Fruit fly (Drosophila melanogaster) whole organism, embryonic: Measurements from ENCODE around the gene nol.
A peak's percentile ranks its signal among the peaks of the same experiment; 100 is the strongest.

Experiments
- CG1024 ChIP-seq: fragments of 200-800 bp; sonication (Bioruptor generic); IDR thresholded peaks from 2 replicates; pipeline ENCODE4 v1.3.6; 2022; ENCODE audit warnings: missing biosample characterization, missing genetic modification characterization
- CG10431 ChIP-seq: fragments of 200-800 bp; sonication (Bioruptor generic); optimal IDR thresholded peaks from 3 replicates; lab custom pipeline; 2018; ENCODE audit warnings: missing biosample characterization, mild to moderate bottlenecking, missing genetic modification characterization
- CG10565 ChIP-seq: fragments of 200-800 bp; sonication (Bioruptor generic); optimal IDR thresholded peaks from 3 replicates; lab custom pipeline; 2016; ENCODE audit warnings: missing biosample characterization, mild to moderate bottlenecking, missing genetic modification characterization
- CG10979 ChIP-seq: fragments of 200-800 bp; sonication (Bioruptor generic); optimal IDR thresholded peaks from 2 replicates; lab custom pipeline; 2018; ENCODE audit warnings: missing biosample characterization, mild to moderate bottlenecking, missing genetic modification characterization, moderate library complexity
- CG11504 ChIP-seq: fragments of 200-800 bp; sonication (Bioruptor generic); optimal IDR thresholded peaks from 3 replicates; lab custom pipeline; 2019; ENCODE audit warnings: missing biosample characterization, mild to moderate bottlenecking, missing genetic modification characterization, moderate library complexity
- CG11695 ChIP-seq: fragments of 200-800 bp; sonication (Bioruptor generic); IDR thresholded peaks from 3 replicates; pipeline ENCODE4 v1.3.6; 2022; ENCODE audit warnings: missing biosample characterization, missing genetic modification characterization
- CG12659 ChIP-seq: fragments of 200-800 bp; sonication (Bioruptor generic); optimal IDR thresholded peaks from 3 replicates; lab custom pipeline; 2017; ENCODE audit warnings: mild to moderate bottlenecking, missing biosample characterization, missing genetic modification reagents, missing genetic modification characterization
- CG13296 ChIP-seq: fragments of 200-800 bp; sonication (Bioruptor generic); optimal IDR thresholded peaks from 3 replicates; lab custom pipeline; 2018; ENCODE audit warnings: missing biosample characterization, mild to moderate bottlenecking, missing genetic modification characterization
- CG14965 ChIP-seq: fragments of 200-800 bp; sonication (Bioruptor generic); optimal IDR thresholded peaks from 2 replicates; lab custom pipeline; 2016; ENCODE audit warnings: missing biosample characterization, missing genetic modification characterization, borderline replicate concordance
- CG1647 ChIP-seq: fragments of 200-800 bp; sonication (Bioruptor generic); optimal IDR thresholded peaks from 3 replicates; lab custom pipeline; 2016; ENCODE audit warnings: missing biosample characterization, missing genetic modification characterization
- CG16779 ChIP-seq: fragments of 200-800 bp; sonication (Bioruptor generic); IDR thresholded peaks from 2 replicates; pipeline ENCODE4 v1.3.6; 2022; ENCODE audit warnings: missing biosample characterization, missing genetic modification characterization
- CG17328 ChIP-seq: fragments of 200-800 bp; sonication (Bioruptor generic); IDR thresholded peaks from 2 replicates; pipeline ENCODE4 v1.3.6; 2022; ENCODE audit warnings: missing biosample characterization, missing genetic modification characterization
- CG17829 ChIP-seq: fragments of 200-800 bp; optimal IDR thresholded peaks from 2 replicates; lab custom pipeline; 2019; ENCODE audit warnings: missing biosample characterization, mild to moderate bottlenecking, missing genetic modification characterization, moderate library complexity
- CG4617 ChIP-seq: fragments of 200-800 bp; sonication (Bioruptor generic); optimal IDR thresholded peaks from 3 replicates; lab custom pipeline; 2016; ENCODE audit warnings: missing biosample characterization, missing genetic modification characterization, borderline replicate concordance
- CG4707 ChIP-seq: fragments of 200-800 bp; sonication (Bioruptor generic); optimal IDR thresholded peaks from 2 replicates; lab custom pipeline; 2018; ENCODE audit warnings: missing biosample characterization, mild to moderate bottlenecking, missing genetic modification characterization, moderate library complexity
- CG5180 ChIP-seq: fragments of 200-800 bp; sonication (Bioruptor generic); optimal IDR thresholded peaks from 3 replicates; lab custom pipeline; 2017; ENCODE audit warnings: missing biosample characterization, missing genetic modification characterization, mild to moderate bottlenecking, moderate library complexity, missing genetic modification reagents
- CG6854 ChIP-seq: fragments of 200-800 bp; sonication (Bioruptor generic); optimal IDR thresholded peaks from 3 replicates; lab custom pipeline; 2017; ENCODE audit warnings: missing biosample characterization, mild to moderate bottlenecking, missing genetic modification characterization
- CG7357 ChIP-seq: fragments of 200-800 bp; sonication (Bioruptor generic); IDR thresholded peaks from 3 replicates; pipeline ENCODE4 v1.3.6; 2022; ENCODE audit warnings: missing biosample characterization, missing genetic modification characterization
- CG7786 ChIP-seq: fragments of 200-800 bp; sonication (Bioruptor generic); optimal IDR thresholded peaks from 2 replicates; lab custom pipeline; 2016; ENCODE audit warnings: missing biosample characterization, missing genetic modification characterization
- CG8944 ChIP-seq: fragments of 200-800 bp; sonication (Bioruptor generic); optimal IDR thresholded peaks from 3 replicates; lab custom pipeline; 2016; ENCODE audit warnings: missing biosample characterization, missing genetic modification characterization
- CG9876 ChIP-seq: fragments of 200-800 bp; sonication (Bioruptor generic); optimal IDR thresholded peaks from 2 replicates; lab custom pipeline; 2016; ENCODE audit warnings: missing biosample characterization, missing genetic modification characterization
- ERR ChIP-seq: fragments of 200-800 bp; sonication (Bioruptor generic); optimal IDR thresholded peaks from 2 replicates; lab custom pipeline; 2016; ENCODE audit warnings: missing biosample characterization, missing genetic modification characterization
- HLHmδ ChIP-seq: fragments of 200-800 bp; sonication (Bioruptor generic); optimal IDR thresholded peaks from 2 replicates; lab custom pipeline; 2018; ENCODE audit warnings: missing biosample characterization, mild to moderate bottlenecking, missing genetic modification characterization, moderate library complexity
- Hsf ChIP-seq: fragments of 200-800 bp; sonication (Bioruptor generic); optimal IDR thresholded peaks from 3 replicates; lab custom pipeline; 2016; ENCODE audit warnings: missing biosample characterization, missing genetic modification characterization
- Lhr ChIP-seq: fragments of 200-800 bp; sonication (Bioruptor generic); optimal IDR thresholded peaks from 3 replicates; lab custom pipeline; 2017; ENCODE audit warnings: mild to moderate bottlenecking, missing biosample characterization, missing genetic modification reagents, missing genetic modification characterization
- Oli ChIP-seq: fragments of 200-800 bp; sonication (Bioruptor generic); optimal IDR thresholded peaks from 2 replicates; lab custom pipeline; 2018; ENCODE audit warnings: missing biosample characterization, mild to moderate bottlenecking, missing genetic modification characterization, moderate library complexity
- Xrp1 ChIP-seq: fragments of 200-800 bp; sonication (Bioruptor generic); IDR thresholded peaks from 2 replicates; pipeline ENCODE4 v1.3.6; 2022; ENCODE audit warnings: missing biosample characterization, missing genetic modification characterization
- bbx ChIP-seq: fragments of 200-800 bp; sonication (Bioruptor generic); IDR thresholded peaks from 2 replicates; pipeline ENCODE4 v1.3.6; 2022; ENCODE audit warnings: missing biosample characterization, missing genetic modification characterization; ENCODE audit not compliant: partially characterized antibody
- bowl ChIP-seq: fragments of 200-800 bp; sonication (Bioruptor generic); IDR thresholded peaks from 2 replicates; pipeline ENCODE4 v1.3.6; 2022; ENCODE audit warnings: missing biosample characterization, missing genetic modification characterization
- crc ChIP-seq: fragments of 200-800 bp; sonication (Bioruptor generic); optimal IDR thresholded peaks from 2 replicates; lab custom pipeline; 2016; ENCODE audit warnings: missing biosample characterization, missing genetic modification characterization
- dmrt99B ChIP-seq: fragments of 200-800 bp; sonication (Bioruptor generic); optimal IDR thresholded peaks from 2 replicates; lab custom pipeline; 2018; ENCODE audit warnings: missing biosample characterization, mild to moderate bottlenecking, missing genetic modification characterization, moderate library complexity
- emc ChIP-seq: fragments of 200-800 bp; sonication (Bioruptor generic); optimal IDR thresholded peaks from 2 replicates; lab custom pipeline; 2016; ENCODE audit warnings: missing biosample characterization, missing genetic modification characterization
- en ChIP-seq: fragments of 200-800 bp; sonication (Bioruptor generic); optimal IDR thresholded peaks from 2 replicates; lab custom pipeline; 2016; ENCODE audit warnings: missing biosample characterization, missing genetic modification characterization
- eyg ChIP-seq: fragments of 200-800 bp; sonication (Bioruptor generic); optimal IDR thresholded peaks from 3 replicates; lab custom pipeline; 2016; ENCODE audit warnings: missing biosample characterization, missing genetic modification characterization
- fd64A ChIP-seq: fragments of 200-800 bp; sonication (Bioruptor generic); optimal IDR thresholded peaks from 3 replicates; lab custom pipeline; 2018; ENCODE audit warnings: missing biosample characterization, mild to moderate bottlenecking, missing genetic modification characterization
- fd96Cb ChIP-seq: fragments of 200-800 bp; sonication (Bioruptor generic); optimal IDR thresholded peaks from 2 replicates; lab custom pipeline; 2018; ENCODE audit warnings: missing biosample characterization, mild to moderate bottlenecking, missing genetic modification characterization, moderate library complexity
- gce ChIP-seq: fragments of 200-800 bp; sonication (Bioruptor generic); IDR thresholded peaks from 3 replicates; pipeline ENCODE4 v1.3.6; 2022; ENCODE audit warnings: missing biosample characterization, missing genetic modification characterization
- gsb ChIP-seq: fragments of 200-800 bp; sonication (Bioruptor generic); IDR thresholded peaks from 2 replicates; pipeline ENCODE4 v1.3.6; 2022; ENCODE audit warnings: missing biosample characterization, missing genetic modification characterization
- kay ChIP-seq: fragments of 200-800 bp; sonication (Bioruptor generic); optimal IDR thresholded peaks from 2 replicates; lab custom pipeline; 2016; ENCODE audit warnings: missing biosample characterization, missing genetic modification characterization
- lab ChIP-seq: fragments of 200-800 bp; sonication (Bioruptor generic); optimal IDR thresholded peaks from 3 replicates; lab custom pipeline; 2017; ENCODE audit warnings: missing biosample characterization, missing genetic modification characterization, mild to moderate bottlenecking, moderate library complexity, missing genetic modification reagents
- maf-S ChIP-seq: fragments of 200-800 bp; sonication (Bioruptor generic); optimal IDR thresholded peaks from 2 replicates; lab custom pipeline; 2016; ENCODE audit warnings: missing biosample characterization, missing genetic modification characterization
- p53 ChIP-seq: fragments of 200-800 bp; sonication (Bioruptor generic); optimal IDR thresholded peaks from 2 replicates; lab custom pipeline; 2016; ENCODE audit warnings: missing biosample characterization, missing genetic modification characterization
- pho ChIP-seq: fragments of 200-800 bp; sonication (Bioruptor generic); optimal IDR thresholded peaks from 2 replicates; lab custom pipeline; 2016; ENCODE audit warnings: missing biosample characterization, missing genetic modification characterization
- pzg ChIP-seq: fragments of 200-800 bp; sonication (Bioruptor generic); optimal IDR thresholded peaks from 3 replicates; lab custom pipeline; 2018; ENCODE audit warnings: missing biosample characterization, mild to moderate bottlenecking, missing genetic modification characterization, moderate library complexity
- schlank ChIP-seq: fragments of 200-800 bp; sonication (Bioruptor generic); optimal IDR thresholded peaks from 2 replicates; lab custom pipeline; 2018; ENCODE audit warnings: missing biosample characterization, mild to moderate bottlenecking, missing genetic modification characterization
- scrt ChIP-seq: fragments of 200-800 bp; sonication (Bioruptor generic); optimal IDR thresholded peaks from 2 replicates; lab custom pipeline; 2018; ENCODE audit warnings: missing biosample characterization, mild to moderate bottlenecking, missing genetic modification characterization, moderate library complexity
- slou ChIP-seq: fragments of 200-800 bp; sonication (Bioruptor generic); optimal IDR thresholded peaks from 3 replicates; lab custom pipeline; 2016; ENCODE audit warnings: missing biosample characterization, missing genetic modification characterization
- so ChIP-seq: fragments of 200-800 bp; sonication (Bioruptor generic); IDR thresholded peaks from 3 replicates; pipeline ENCODE4 v1.3.6; 2022; ENCODE audit warnings: missing biosample characterization, missing genetic modification characterization
- ssp ChIP-seq: fragments of 200-800 bp; sonication (Bioruptor generic); IDR thresholded peaks from 2 replicates; pipeline ENCODE4 v1.3.6; 2022; ENCODE audit warnings: missing biosample characterization, missing genetic modification characterization
- twi ChIP-seq: fragments of 200-800 bp; optimal IDR thresholded peaks from 2 replicates; lab custom pipeline; 2019; ENCODE audit warnings: missing biosample characterization, mild to moderate bottlenecking, missing genetic modification characterization, moderate library complexity

nol gene

dm6 chr3L:11091943-11092609 lies 38.6 kb upstream of the nol start (continued):
- TF ChIP-seq p53 (GFP tag; lab: Kevin White, UChicago) (peak; percentile 29), CG10431 (GFP tag; lab: Kevin White, UChicago) (peak; percentile 51), fd64A (GFP tag; lab: Kevin White, UChicago) (no peak), CG10565 (GFP tag; lab: Kevin White, UChicago) (no peak), Lhr (no peak), CG1024 (GFP tag; lab: Robert Waterston, UW) (no peak), fd96Cb (tag; lab: Kevin White, UChicago) (no peak), slou (GFP tag; lab: Kevin White, UChicago) (no peak), CG5180 (peak; percentile 26), ssp (no peak), so (no peak), CG4617 (GFP tag; lab: Kevin White, UChicago) (peak; percentile 94), CG13296 (GFP tag; lab: Kevin White, UChicago) (no peak), CG10979 (tag; lab: Kevin White, UChicago) (peak; percentile 23), HLHmδ (GFP tag; lab: Kevin White, UChicago) (peak; percentile 33), CG4707 (GFP tag; lab: Kevin White, UChicago) (no peak), dmrt99B (no peak), gce (GFP tag; lab: Robert Waterston, UW) (no peak), CG11504 (tag; lab: Kevin White, UChicago) (peak; percentile 7), CG9876 (GFP tag; lab: Kevin White, UChicago) (peak; percentile 59), Hsf (peak; percentile 57), lab (peak; percentile 80), CG8944 (peak; percentile 53), pho (peak; percentile 48), twi (tag; lab: Kevin White, UChicago) (no peak), kay (GFP tag; lab: Kevin White, UChicago) (peak; percentile 43), Xrp1 (peak; percentile 57; the same call in 1 of the 2 replicates), CG1647 (peak; percentile 67), CG7786 (GFP tag; lab: Kevin White, UChicago) (peak; percentile 31), CG17328 (GFP tag; lab: Robert Waterston, UW) (peak; percentile 42; the same call in 1 of the 2 replicates), gsb (GFP tag; lab: Robert Waterston, UW) (no peak), CG16779 (GFP tag; lab: Robert Waterston, UW) (peak; percentile 68; the same call in 1 of the 2 replicates), maf-S (GFP tag; lab: Kevin White, UChicago) (peak; percentile 64), schlank (no peak), CG14965 (GFP tag; lab: Kevin White, UChicago) (no peak), CG11695 (GFP tag; lab: Robert Waterston, UW) (0 out of 3 replicates have a peak, but pooled peaks have one; percentile 15), ERR (peak; percentile 64), CG17829 (tag; lab: Kevin White, UChicago) (peak; percentile 31), bowl (GFP tag; lab: Robert Waterston, UW) (no peak), crc (peak; percentile 22), scrt (GFP tag; lab: Kevin White, UChicago) (no peak), en (peak; percentile 14), CG7357 (GFP tag; lab: Robert Waterston, UW) (no peak), eyg (GFP tag; lab: Kevin White, UChicago) (peak; percentile 27), CG12659 (peak; percentile 61), emc (GFP tag; lab: Kevin White, UChicago) (no peak), CG6854 (no peak), pzg (peak; percentile 41), bbx (GFP tag; lab: Robert Waterston, UW) (peak; percentile 48), Oli (peak; percentile 6)
